Fruit fly (Drosophila melanogaster) whole organism, wandering third instar larva: ENCODE measurements around the gene CG10055.

ENCODE experiments used
- Abd-B ChIP-seq: fragments of >200 bp; optimal IDR thresholded peaks from 2 replicates; lab custom pipeline; 2017; ENCODE audit warnings: missing biosample characterization, missing genetic modification characterization
- CG32264 ChIP-seq: fragments of 200-800 bp; sonication (Bioruptor generic); optimal IDR thresholded peaks from 2 replicates; lab custom pipeline; 2016; ENCODE audit warnings: missing biosample characterization, missing genetic modification characterization
- CG9705 ChIP-seq: fragments of 200-800 bp; sonication (Bioruptor generic); optimal IDR thresholded peaks from 2 replicates; lab custom pipeline; 2018; ENCODE audit warnings: missing biosample characterization, mild to moderate bottlenecking, missing genetic modification characterization
- CrebA ChIP-seq: fragments of 200-800 bp; sonication (Bioruptor generic); optimal IDR thresholded peaks from 2 replicates; lab custom pipeline; 2016; ENCODE audit warnings: missing biosample characterization, mild to moderate bottlenecking, missing genetic modification characterization, borderline replicate concordance
- Dfd ChIP-seq: fragments of >200 bp; optimal IDR thresholded peaks from 2 replicates; lab custom pipeline; 2017; ENCODE audit warnings: missing biosample characterization, missing genetic modification characterization
- Dif ChIP-seq: fragments of 200-275, 200-300 bp; sonication (Bioruptor generic); optimal IDR thresholded peaks from 2 replicates; lab custom pipeline; 2018; ENCODE audit warnings: missing biosample characterization, missing genetic modification characterization; ENCODE audit not compliant: partially characterized antibody
- GATAd ChIP-seq: sonication (Bioruptor generic); optimal IDR thresholded peaks from 2 replicates; lab custom pipeline; 2016; ENCODE audit warnings: missing biosample characterization, missing genetic modification characterization
- HLH106 ChIP-seq: fragments of 200-800 bp; optimal IDR thresholded peaks from 3 replicates; lab custom pipeline; 2019; ENCODE audit warnings: missing biosample characterization, mild to moderate bottlenecking, missing genetic modification characterization, moderate library complexity
- Hnf4 ChIP-seq: fragments of 200-800 bp; sonication (Bioruptor generic); optimal IDR thresholded peaks from 2 replicates; lab custom pipeline; 2016; ENCODE audit warnings: missing biosample characterization, mild to moderate bottlenecking, missing genetic modification characterization
- Hr78 ChIP-seq: fragments of >200 bp; optimal IDR thresholded peaks from 2 replicates; lab custom pipeline; 2017; ENCODE audit warnings: missing biosample characterization, missing genetic modification characterization
- Jra ChIP-seq: sonication (Bioruptor generic); optimal IDR thresholded peaks from 2 replicates; lab custom pipeline; 2016; ENCODE audit warnings: missing biosample characterization, missing genetic modification characterization
- Mio ChIP-seq: sonication (Bioruptor generic); optimal IDR thresholded peaks from 2 replicates; lab custom pipeline; 2016; ENCODE audit warnings: missing biosample characterization, missing genetic modification characterization
- Myc ChIP-seq: fragments of >200 bp; optimal IDR thresholded peaks from 2 replicates; lab custom pipeline; 2017
- OdsH ChIP-seq: fragments of 200-800 bp; sonication (Bioruptor generic); optimal IDR thresholded peaks from 2 replicates; lab custom pipeline; 2016; ENCODE audit warnings: missing biosample characterization, mild to moderate bottlenecking, missing genetic modification characterization
- Rel ChIP-seq, 2 experiments: fragments of 200-800 bp; sonication (Bioruptor generic) in 1 of 2; optimal IDR thresholded peaks; 2 replicates in 1 of 2; 3 replicates in 1 of 2; lab custom pipeline; 2016 to 2019; ENCODE audit warnings: mild to moderate bottlenecking in 2 of 2, missing biosample characterization in 2 of 2, missing genetic modification characterization in 2 of 2, moderate library complexity in 1 of 2
- Sp1 ChIP-seq: fragments of 200-800 bp; sonication (Bioruptor generic); optimal IDR thresholded peaks from 3 replicates; lab custom pipeline; 2019; ENCODE audit warnings: missing biosample characterization, mild to moderate bottlenecking, missing genetic modification characterization, moderate library complexity
- Vsx2 ChIP-seq: fragments of 200-300, 225-300 bp; sonication (Bioruptor generic); optimal IDR thresholded peaks from 2 replicates; lab custom pipeline; 2018; ENCODE audit warnings: missing biosample characterization, missing genetic modification characterization; ENCODE audit not compliant: partially characterized antibody
- br ChIP-seq: fragments of 200-800 bp; sonication (Bioruptor generic); optimal IDR thresholded peaks from 2 replicates; lab custom pipeline; 2016; ENCODE audit warnings: missing biosample characterization, missing genetic modification characterization
- brk ChIP-seq: fragments of 200-800 bp; sonication (Bioruptor generic); optimal IDR thresholded peaks from 2 replicates; lab custom pipeline; 2016; ENCODE audit warnings: missing biosample characterization, mild to moderate bottlenecking, missing genetic modification characterization
- dmrt93B ChIP-seq: fragments of 200-800 bp; sonication (Bioruptor generic); optimal IDR thresholded peaks from 2 replicates; lab custom pipeline; 2018; ENCODE audit warnings: missing biosample characterization, mild to moderate bottlenecking, missing genetic modification characterization
- dsf ChIP-seq: sonication (Bioruptor generic); optimal IDR thresholded peaks from 2 replicates; lab custom pipeline; 2016; ENCODE audit warnings: missing biosample characterization, missing genetic modification characterization, borderline replicate concordance
- ey ChIP-seq: fragments of 200-800 bp; sonication (Bioruptor generic); optimal IDR thresholded peaks from 2 replicates; lab custom pipeline; 2016; ENCODE audit warnings: missing biosample characterization, missing genetic modification characterization
- foxo ChIP-seq, 2 experiments: fragments of 200-800 bp; sonication (Bioruptor generic); optimal IDR thresholded peaks; 2 replicates in 1 of 2; 3 replicates in 1 of 2; lab custom pipeline; 2016 to 2017; ENCODE audit warnings: missing biosample characterization in 2 of 2, missing genetic modification characterization in 2 of 2
- fru ChIP-seq: fragments of 200-800 bp; sonication (Bioruptor generic); optimal IDR thresholded peaks from 3 replicates; lab custom pipeline; 2016; ENCODE audit warnings: missing biosample characterization, mild to moderate bottlenecking, missing genetic modification characterization
- h ChIP-seq: fragments of 200-800 bp; sonication (Bioruptor generic); optimal IDR thresholded peaks from 3 replicates; lab custom pipeline; 2016; ENCODE audit warnings: missing biosample characterization, mild to moderate bottlenecking, missing genetic modification characterization
- jim ChIP-seq: fragments of 175-275, 200-325 bp; sonication (Bioruptor generic); optimal IDR thresholded peaks from 2 replicates; lab custom pipeline; 2016; ENCODE audit warnings: missing biosample characterization, mild to moderate bottlenecking, missing genetic modification characterization
- pan ChIP-seq: fragments of >200 bp; optimal IDR thresholded peaks from 2 replicates; lab custom pipeline; 2017
- rgr ChIP-seq: fragments of 200-800 bp; sonication (Bioruptor generic); optimal IDR thresholded peaks from 3 replicates; lab custom pipeline; 2016; ENCODE audit warnings: missing biosample characterization, mild to moderate bottlenecking, missing genetic modification characterization
- sage ChIP-seq: fragments of 200-800 bp; sonication (Bioruptor generic); optimal IDR thresholded peaks from 2 replicates; lab custom pipeline; 2016; ENCODE audit warnings: missing biosample characterization, mild to moderate bottlenecking, missing genetic modification characterization
- sv ChIP-seq: fragments of 200-800 bp; sonication (Bioruptor generic); optimal IDR thresholded peaks from 3 replicates; lab custom pipeline; 2016; ENCODE audit warnings: missing biosample characterization, missing genetic modification characterization
- tai ChIP-seq: sonication (Bioruptor generic); optimal IDR thresholded peaks from 2 replicates; lab custom pipeline; 2016; ENCODE audit warnings: missing biosample characterization, missing genetic modification characterization
- usp ChIP-seq: fragments of >200 bp; optimal IDR thresholded peaks from 2 replicates; lab custom pipeline; 2017; ENCODE audit warnings: missing biosample characterization, missing genetic modification characterization
- woc ChIP-seq: sonication (Bioruptor generic); optimal IDR thresholded peaks from 2 replicates; lab custom pipeline; 2016; ENCODE audit warnings: missing biosample characterization, mild to moderate bottlenecking, missing genetic modification characterization

The CG10055 gene

dm6 chr3R:7186242-7187092, at the start of gene CG10055, which contains the start of gene lap:
CG10055 (minus strand) TSS chr3R:7186673.
lap (plus strand) TSS chr3R:7186994.
- TF ChIP-seq Myc (peak; percentile 2), woc (GFP tag; lab: Kevin White, UChicago) (peak; percentile 4), rgr (GFP tag; lab: Kevin White, UChicago) (no peak), Hr78 (GFP tag; lab: Kevin White, UChicago) (no peak)

DNA sequence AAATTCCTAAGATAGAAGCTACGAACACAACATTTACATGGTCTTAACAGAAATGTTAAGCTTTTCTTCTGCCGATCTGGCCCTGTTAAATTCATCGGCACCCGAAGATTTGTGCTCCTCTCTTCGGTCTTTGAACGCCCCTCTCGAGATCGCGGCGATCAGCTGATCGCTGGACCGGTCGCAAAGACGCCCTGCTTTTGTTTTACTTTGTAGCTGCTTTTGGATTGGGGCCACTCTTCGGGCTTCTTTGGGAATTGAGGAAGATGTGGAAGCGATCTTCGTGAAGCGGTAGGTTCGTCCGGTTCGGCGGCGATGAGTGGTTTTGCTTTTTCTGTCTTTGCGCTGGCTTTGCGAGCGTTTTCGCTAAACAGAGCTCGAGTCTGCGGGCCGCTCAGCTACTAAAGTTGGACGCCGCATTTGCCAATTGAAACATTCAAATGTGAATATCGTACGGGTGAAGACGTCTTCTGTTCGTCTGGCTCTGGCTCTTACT, 37.5 kb upstream of the CG10055 start, which contains the start of gene thw:
Gene thw, plus strand, starts transcription at position 443 of the 493 bp plus-strand sequence.
- TF ChIP-seq Dif (GFP tag; lab: Kevin White, UChicago) = no peak
- TF ChIP-seq CG9705 (GFP tag; lab: Kevin White, UChicago) = no peak
- TF ChIP-seq br (GFP tag; lab: Kevin White, UChicago) = no peak
- no peak for TF ChIP-seq CG32264
- no peak for TF ChIP-seq Dfd (GFP tag; lab: Kevin White, UChicago)
- no peak for TF ChIP-seq Myc
- no peak for TF ChIP-seq woc (GFP tag; lab: Kevin White, UChicago)
- TF ChIP-seq GATAd (GFP tag; lab: Kevin White, UChicago) = no peak
- no peak for TF ChIP-seq fru (GFP tag; lab: Kevin White, UChicago)
- TF ChIP-seq Rel (GFP tag; optimal IDR thresholded peaks at IDR 0.05; lab: Kevin White, UChicago) = no peak
- no peak for TF ChIP-seq Rel (tag; optimal IDR thresholded peaks at IDR 0.05; lab: Kevin White, UChicago)
- TF ChIP-seq jim (GFP tag; lab: Kevin White, UChicago) = no peak
- no peak for TF ChIP-seq h
- TF ChIP-seq HLH106 = no peak
- TF ChIP-seq Vsx2 = no peak
- no peak for TF ChIP-seq sage (GFP tag; lab: Kevin White, UChicago)
- no peak for TF ChIP-seq dsf (GFP tag; lab: Kevin White, UChicago)
- TF ChIP-seq rgr (GFP tag; lab: Kevin White, UChicago) = no peak
- TF ChIP-seq brk (GFP tag; lab: Kevin White, UChicago) = no peak

- TF ChIP-seq Sp1 (GFP tag; lab: Kevin White, UChicago) (no peak), Mio (no peak), sage (GFP tag; lab: Kevin White, UChicago) (no peak), rgr (GFP tag; lab: Kevin White, UChicago) (no peak), CG9705 (GFP tag; lab: Kevin White, UChicago) (no peak), pan (no peak), foxo (GFP tag; optimal IDR thresholded peaks at IDR 0.05; lab: Kevin White, UChicago) (no peak), brk (GFP tag; lab: Kevin White, UChicago) (no peak), CrebA (GFP tag; lab: Kevin White, UChicago) (no peak), Abd-B (GFP tag; lab: Kevin White, UChicago) (no peak), ey (GFP tag; lab: Kevin White, UChicago) (no peak), OdsH (GFP tag; lab: Kevin White, UChicago) (no peak), HLH106 (no peak), Dfd (GFP tag; lab: Kevin White, UChicago) (no peak), h (no peak), CG32264 (no peak), tai (no peak)
Observed at dm6 chr3R:7219605-7220004, 33.1 kb upstream of the CG10055 start, which contains the start of gene CG14605. CG14605 (minus strand) TSS chr3R:7219705.

dm6 chr3R:7216924-7217529, 30.6 kb upstream of the CG10055 start, which contains the start of gene CG14606:
CG14606 (minus strand) TSS chr3R:7217083.
- TF ChIP-seq rgr (GFP tag; lab: Kevin White, UChicago) = peak; percentile 22
- TF ChIP-seq foxo (GFP tag; optimal IDR thresholded peaks at IDR 0.05; lab: Kevin White, UChicago) = no peak

- no peak for TF ChIP-seq brk (GFP tag; lab: Kevin White, UChicago)
- TF ChIP-seq foxo (GFP tag; optimal IDR thresholded peaks at IDR 0.05; lab: Kevin White, UChicago) = no peak
- TF ChIP-seq Dfd (GFP tag; lab: Kevin White, UChicago) = no peak
- TF ChIP-seq GATAd (GFP tag; lab: Kevin White, UChicago) = no peak
- no peak for TF ChIP-seq Hnf4
- TF ChIP-seq CG9705 (GFP tag; lab: Kevin White, UChicago) = no peak
- TF ChIP-seq Myc = no peak
- TF ChIP-seq usp (GFP tag; lab: Kevin White, UChicago) = no peak
- TF ChIP-seq sv (GFP tag; lab: Kevin White, UChicago) = no peak
- no peak for TF ChIP-seq dsf (GFP tag; lab: Kevin White, UChicago)
- TF ChIP-seq jim (GFP tag; lab: Kevin White, UChicago) = no peak
- no peak for TF ChIP-seq Abd-B (GFP tag; lab: Kevin White, UChicago)
- TF ChIP-seq rgr (GFP tag; lab: Kevin White, UChicago) = no peak
- TF ChIP-seq OdsH (GFP tag; lab: Kevin White, UChicago) = no peak
- TF ChIP-seq dmrt93B (GFP tag; lab: Kevin White, UChicago) = no peak
- TF ChIP-seq Jra (GFP tag; lab: Kevin White, UChicago) = no peak
- no peak for TF ChIP-seq Rel (GFP tag; optimal IDR thresholded peaks at IDR 0.05; lab: Kevin White, UChicago)
- TF ChIP-seq Rel (tag; optimal IDR thresholded peaks at IDR 0.05; lab: Kevin White, UChicago) = no peak
- no peak for TF ChIP-seq CG32264
Observed at dm6 chr3R:7208331-7208730, 21.9 kb upstream of the CG10055 start, which contains the start of gene CG1288. CG1288 (minus strand) TSS chr3R:7208431.
